Fruit fly (Drosophila melanogaster) whole organism, embryonic: ENCODE results near the gene wdb.

Experiments
- Abd-B ChIP-seq: fragments of 200-800 bp; sonication (Bioruptor generic); optimal IDR thresholded peaks from 2 replicates; lab custom pipeline; 2018; ENCODE audit warnings: missing biosample characterization, mild to moderate bottlenecking, missing genetic modification characterization, moderate library complexity
- Atf-2 ChIP-seq: fragments of 200-800 bp; sonication (Bioruptor generic); optimal IDR thresholded peaks from 2 replicates; lab custom pipeline; 2016; ENCODE audit warnings: missing biosample characterization, missing genetic modification characterization
- CG1024 ChIP-seq: fragments of 200-800 bp; sonication (Bioruptor generic); IDR thresholded peaks from 2 replicates; pipeline ENCODE4 v1.3.6; 2022; ENCODE audit warnings: missing biosample characterization, missing genetic modification characterization
- CG11696 ChIP-seq: fragments of 200-800 bp; sonication (Bioruptor generic); IDR thresholded peaks from 2 replicates; pipeline ENCODE4 v1.3.6; 2022; ENCODE audit warnings: missing biosample characterization, missing genetic modification characterization
- CG12391 ChIP-seq: fragments of 200-800 bp; sonication (Bioruptor generic); optimal IDR thresholded peaks from 3 replicates; lab custom pipeline; 2018; ENCODE audit warnings: missing biosample characterization, mild to moderate bottlenecking, missing genetic modification characterization, moderate library complexity
- CG13123 ChIP-seq: fragments of 200-800 bp; sonication (Bioruptor generic); optimal IDR thresholded peaks from 2 replicates; lab custom pipeline; 2016; ENCODE audit warnings: missing biosample characterization, missing genetic modification characterization
- CG13287 ChIP-seq: fragments of 200-800 bp; sonication (Bioruptor generic); IDR thresholded peaks from 2 replicates; pipeline ENCODE4 v1.3.6; 2022; ENCODE audit warnings: missing biosample characterization, missing genetic modification characterization; ENCODE audit not compliant: partially characterized antibody
- CG13296 ChIP-seq: fragments of 200-800 bp; sonication (Bioruptor generic); optimal IDR thresholded peaks from 3 replicates; lab custom pipeline; 2018; ENCODE audit warnings: missing biosample characterization, mild to moderate bottlenecking, missing genetic modification characterization
- CG13424 ChIP-seq: fragments of 200-800 bp; sonication (Bioruptor generic); optimal IDR thresholded peaks from 2 replicates; lab custom pipeline; 2019; ENCODE audit warnings: missing biosample characterization, mild to moderate bottlenecking, missing genetic modification characterization, moderate library complexity
- CG14050 ChIP-seq: fragments of 200-800 bp; sonication (Bioruptor generic); IDR thresholded peaks from 3 replicates; pipeline ENCODE4 v1.3.6; 2022; ENCODE audit warnings: missing biosample characterization, missing genetic modification characterization
- CG14965 ChIP-seq: fragments of 200-800 bp; sonication (Bioruptor generic); optimal IDR thresholded peaks from 2 replicates; lab custom pipeline; 2016; ENCODE audit warnings: missing biosample characterization, missing genetic modification characterization, borderline replicate concordance
- CG15601 ChIP-seq: fragments of 200-800 bp; sonication (Bioruptor generic); optimal IDR thresholded peaks from 3 replicates; lab custom pipeline; 2019; ENCODE audit warnings: missing biosample characterization, mild to moderate bottlenecking, missing genetic modification characterization, moderate library complexity
- CG16863 ChIP-seq: fragments of 200-800 bp; sonication (Bioruptor generic); optimal IDR thresholded peaks from 3 replicates; lab custom pipeline; 2016; ENCODE audit warnings: missing biosample characterization, missing genetic modification characterization
- CG17568 ChIP-seq: fragments of 200-800 bp; sonication (Bioruptor generic); optimal IDR thresholded peaks from 2 replicates; lab custom pipeline; 2018; ENCODE audit warnings: missing biosample characterization, mild to moderate bottlenecking, missing genetic modification characterization, moderate library complexity
- CG34376 ChIP-seq: fragments of 200-800 bp; sonication (Bioruptor generic); optimal IDR thresholded peaks from 2 replicates; lab custom pipeline; 2018; ENCODE audit warnings: missing biosample characterization, mild to moderate bottlenecking, missing genetic modification characterization
- CG3995 ChIP-seq: fragments of 200-800 bp; sonication (Bioruptor generic); optimal IDR thresholded peaks from 3 replicates; lab custom pipeline; 2016; ENCODE audit warnings: missing biosample characterization, missing genetic modification characterization
- CG6175 ChIP-seq: fragments of 200-800 bp; sonication (Bioruptor generic); IDR thresholded peaks from 3 replicates; pipeline ENCODE4 v1.3.6; 2022; ENCODE audit warnings: missing biosample characterization, missing genetic modification characterization
- CG8924 ChIP-seq: fragments of 200-800 bp; optimal IDR thresholded peaks from 3 replicates; lab custom pipeline; 2019; ENCODE audit warnings: missing biosample characterization, mild to moderate bottlenecking, missing genetic modification characterization, moderate library complexity
- Dbx ChIP-seq: fragments of 200-800 bp; sonication (Bioruptor generic); IDR thresholded peaks from 3 replicates; pipeline ENCODE4 v1.3.6; 2022; ENCODE audit warnings: missing biosample characterization, missing genetic modification characterization
- Dp ChIP-seq: fragments of 200-800 bp; sonication (Bioruptor generic); optimal IDR thresholded peaks from 2 replicates; lab custom pipeline; 2018; ENCODE audit warnings: missing biosample characterization, mild to moderate bottlenecking, missing genetic modification characterization, moderate library complexity
- ERR ChIP-seq: fragments of 200-800 bp; sonication (Bioruptor generic); optimal IDR thresholded peaks from 2 replicates; lab custom pipeline; 2016; ENCODE audit warnings: missing biosample characterization, missing genetic modification characterization
- Eip74EF ChIP-seq, 2 experiments: fragments of 200-800 bp in 1 of 2; fragments of >200 bp in 1 of 2; sonication (Bioruptor generic) in 1 of 2; optimal IDR thresholded peaks; 2 replicates each; lab custom pipeline; 2017 to 2019; ENCODE audit warnings: missing biosample characterization in 2 of 2, missing genetic modification characterization in 2 of 2, mild to moderate bottlenecking in 1 of 2, moderate library complexity in 1 of 2
- Elba2 ChIP-seq: fragments of 200-800 bp; sonication (Bioruptor generic); optimal IDR thresholded peaks from 3 replicates; lab custom pipeline; 2016; ENCODE audit warnings: missing biosample characterization, missing genetic modification characterization
- Hand ChIP-seq: fragments of 200-800 bp; sonication (Bioruptor generic); optimal IDR thresholded peaks from 2 replicates; lab custom pipeline; 2017; ENCODE audit warnings: mild to moderate bottlenecking, missing biosample characterization, missing genetic modification reagents, missing genetic modification characterization
- Hmr ChIP-seq: fragments of 200-800 bp; sonication (Bioruptor generic); optimal IDR thresholded peaks from 3 replicates; lab custom pipeline; 2017; ENCODE audit warnings: mild to moderate bottlenecking, missing biosample characterization, missing genetic modification reagents, missing genetic modification characterization
- Hmx ChIP-seq: fragments of 200-800 bp; sonication (Bioruptor generic); optimal IDR thresholded peaks from 2 replicates; lab custom pipeline; 2016; ENCODE audit warnings: missing biosample characterization, missing genetic modification characterization
- Hr78 ChIP-seq, 2 experiments: fragments of 200-800 bp in 1 of 2; fragments of >200 bp in 1 of 2; sonication (Bioruptor generic) in 1 of 2; optimal IDR thresholded peaks; 2 replicates each; lab custom pipeline; 2017 to 2019; ENCODE audit warnings: missing biosample characterization in 2 of 2, missing genetic modification characterization in 2 of 2, mild to moderate bottlenecking in 1 of 2, moderate library complexity in 1 of 2
- Usf ChIP-seq: fragments of 200-800 bp; sonication (Bioruptor generic); optimal IDR thresholded peaks from 2 replicates; lab custom pipeline; 2017; ENCODE audit warnings: missing genotype, missing biosample characterization, missing genetic modification characterization
- ab ChIP-seq: fragments of 200-800 bp; sonication (Bioruptor generic); optimal IDR thresholded peaks from 2 replicates; lab custom pipeline; 2016; ENCODE audit warnings: missing biosample characterization, missing genetic modification characterization
- ac ChIP-seq: fragments of 200-800 bp; sonication (Bioruptor generic); optimal IDR thresholded peaks from 3 replicates; lab custom pipeline; 2017; ENCODE audit warnings: missing biosample characterization, mild to moderate bottlenecking, missing genetic modification characterization
- ara ChIP-seq: fragments of 200-800 bp; sonication (Bioruptor generic); IDR thresholded peaks from 2 replicates; pipeline ENCODE4 v1.3.6; 2022; ENCODE audit warnings: missing biosample characterization, missing genetic modification characterization
- bsh ChIP-seq, 2 experiments: fragments of 200-800 bp; sonication (Bioruptor generic); optimal IDR thresholded peaks; 2 replicates each; lab custom pipeline; 2017 to 2018; ENCODE audit warnings: mild to moderate bottlenecking in 2 of 2, missing biosample characterization in 2 of 2, missing genetic modification characterization in 2 of 2, moderate library complexity in 1 of 2
- danr ChIP-seq: fragments of 200-800 bp; sonication (Bioruptor generic); IDR thresholded peaks from 2 replicates; pipeline ENCODE4 v1.3.6; 2022; ENCODE audit warnings: missing biosample characterization, missing genetic modification characterization
- esg ChIP-seq: fragments of 200-800 bp; sonication (Bioruptor generic); conservative IDR thresholded peaks from 2 replicates; pipeline ENCODE4 v1.3.6; 2022; ENCODE audit warnings: missing biosample characterization, missing genetic modification characterization
- fd96Cb ChIP-seq: fragments of 200-800 bp; sonication (Bioruptor generic); optimal IDR thresholded peaks from 2 replicates; lab custom pipeline; 2018; ENCODE audit warnings: missing biosample characterization, mild to moderate bottlenecking, missing genetic modification characterization, moderate library complexity
- fru ChIP-seq: fragments of >200 bp; optimal IDR thresholded peaks from 2 replicates; lab custom pipeline; 2017
- hb ChIP-seq: fragments of 200-800 bp; sonication (Bioruptor generic); IDR thresholded peaks from 3 replicates; pipeline ENCODE4 v1.3.6; 2022; ENCODE audit warnings: missing biosample characterization, missing genetic modification characterization; ENCODE audit not compliant: partially characterized antibody
- her ChIP-seq: fragments of 200-800 bp; sonication (Bioruptor generic); optimal IDR thresholded peaks from 2 replicates; lab custom pipeline; 2016; ENCODE audit warnings: missing biosample characterization, missing genetic modification characterization
- inv ChIP-seq: fragments of 200-800 bp; sonication (Bioruptor generic); IDR thresholded peaks from 2 replicates; pipeline ENCODE4 v1.3.6; 2022; ENCODE audit warnings: missing biosample characterization, missing genetic modification characterization; ENCODE audit not compliant: partially characterized antibody
- mld ChIP-seq: fragments of 200-800 bp; sonication (Bioruptor generic); IDR thresholded peaks from 3 replicates; pipeline ENCODE4 v1.3.6; 2022; ENCODE audit warnings: missing biosample characterization, missing genetic modification characterization; ENCODE audit not compliant: partially characterized antibody
- nmo ChIP-seq: fragments of 200-800 bp; sonication (Bioruptor generic); optimal IDR thresholded peaks from 2 replicates; lab custom pipeline; 2018; ENCODE audit warnings: missing biosample characterization, mild to moderate bottlenecking, missing genetic modification characterization, moderate library complexity
- pb ChIP-seq: fragments of 200-800 bp; sonication (Bioruptor generic); optimal IDR thresholded peaks from 3 replicates; lab custom pipeline; 2016; ENCODE audit warnings: missing biosample characterization, missing genetic modification characterization
- pita ChIP-seq: fragments of 200-800 bp; sonication (Bioruptor generic); optimal IDR thresholded peaks from 2 replicates; lab custom pipeline; 2017; ENCODE audit warnings: missing biosample characterization, mild to moderate bottlenecking, missing genetic modification characterization
- shn ChIP-seq: fragments of 200-800 bp; sonication (Bioruptor generic); optimal IDR thresholded peaks from 3 replicates; lab custom pipeline; 2016; ENCODE audit warnings: missing biosample characterization, missing genetic modification characterization
- sima ChIP-seq: fragments of 200-800 bp; sonication (Bioruptor generic); optimal IDR thresholded peaks from 2 replicates; lab custom pipeline; 2016; ENCODE audit warnings: missing biosample characterization, missing genetic modification characterization
- slou ChIP-seq: fragments of 200-800 bp; sonication (Bioruptor generic); optimal IDR thresholded peaks from 3 replicates; lab custom pipeline; 2016; ENCODE audit warnings: missing biosample characterization, missing genetic modification characterization
- tgo ChIP-seq: fragments of 200-800 bp; sonication (Bioruptor generic); IDR thresholded peaks from 3 replicates; pipeline ENCODE4 v1.3.6; 2022; ENCODE audit warnings: missing biosample characterization, missing genetic modification characterization
- unpg ChIP-seq: fragments of 200-800 bp; sonication (Bioruptor generic); optimal IDR thresholded peaks from 3 replicates; lab custom pipeline; 2018; ENCODE audit warnings: missing biosample characterization, mild to moderate bottlenecking, missing genetic modification characterization, moderate library complexity
- vvl ChIP-seq: fragments of 200-800 bp; sonication (Bioruptor generic); IDR thresholded peaks from 2 replicates; pipeline ENCODE4 v1.3.6; 2022; ENCODE audit warnings: missing biosample characterization, missing genetic modification characterization
- zf30C ChIP-seq: fragments of 200-800 bp; sonication (Bioruptor generic); optimal IDR thresholded peaks from 3 replicates; lab custom pipeline; 2018; ENCODE audit warnings: missing biosample characterization, mild to moderate bottlenecking, missing genetic modification characterization

Gene wdb

dm6 chr3R:27569706-27570105 is 12.3 kb downstream of the wdb start (continued):
- TF ChIP-seq fd96Cb (tag; lab: Kevin White, UChicago) (peak; percentile 82), CG13287 (GFP tag; lab: Robert Waterston, UW) (no peak), unpg (GFP tag; lab: Kevin White, UChicago) (peak; percentile 70), ara (GFP tag; lab: Robert Waterston, UW) (peak; percentile 81), Elba2 (GFP tag; lab: Kevin White, UChicago) (no peak), Atf-2 (GFP tag; lab: Kevin White, UChicago) (peak; percentile 66), CG13424 (peak; percentile 72), CG34376 (GFP tag; lab: Kevin White, UChicago) (peak; percentile 75), ac (GFP tag; lab: Kevin White, UChicago) (no peak), danr (GFP tag; lab: Robert Waterston, UW) (peak; percentile 88), Abd-B (no peak), Hr78 (GFP tag; optimal IDR thresholded peaks at IDR 0.05; lab: Kevin White, UChicago) (peak in 1 of 2 experiments; percentile 68), Dp (no peak), slou (GFP tag; lab: Kevin White, UChicago) (peak; percentile 73), ERR (GFP tag; lab: Kevin White, UChicago) (peak; percentile 88), CG13296 (GFP tag; lab: Kevin White, UChicago) (peak; percentile 92), hb (GFP tag; lab: Robert Waterston, UW) (no peak), pita (GFP tag; lab: Kevin White, UChicago) (no peak), inv (GFP tag; lab: Robert Waterston, UW) (no peak), CG14965 (peak; percentile 67), CG14050 (GFP tag; lab: Robert Waterston, UW) (peak; percentile 86), CG13123 (GFP tag; lab: Kevin White, UChicago) (peak; percentile 71), mld (GFP tag; lab: Robert Waterston, UW) (no peak), CG3995 (peak; percentile 71), CG17568 (peak; percentile 5), zf30C (no peak), tgo (GFP tag; lab: Robert Waterston, UW) (peak; percentile 90), CG16863 (peak; percentile 77), CG11696 (GFP tag; lab: Robert Waterston, UW) (peak; percentile 73), ab (GFP tag; lab: Kevin White, UChicago) (no peak), CG6175 (GFP tag; lab: Robert Waterston, UW) (peak; percentile 76; the same call in 2 of the 3 replicates), bsh (GFP tag; optimal IDR thresholded peaks at IDR 0.05; lab: Kevin White, UChicago) (peak; percentile 41 to 57), CG8924 (tag; lab: Kevin White, UChicago) (peak; percentile 86), Hand (peak; percentile 57), vvl (GFP tag; lab: Robert Waterston, UW) (peak; percentile 95), fru (lab: Kevin White, UChicago) (no peak), nmo (GFP tag; lab: Kevin White, UChicago) (peak; percentile 88), Usf (GFP tag; lab: Kevin White, UChicago) (no peak), Eip74EF (GFP tag; optimal IDR thresholded peaks at IDR 0.05; lab: Kevin White, UChicago) (peak in 1 of 2 experiments; percentile 83), sima (GFP tag; lab: Kevin White, UChicago) (peak; percentile 63), CG1024 (GFP tag; lab: Robert Waterston, UW) (peak; percentile 67), pb (GFP tag; lab: Kevin White, UChicago) (peak; percentile 90), esg (GFP tag; lab: Robert Waterston, UW) (peak; percentile 91), shn (peak; percentile 68), CG12391 (tag; lab: Kevin White, UChicago) (peak; percentile 77), Hmx (GFP tag; lab: Kevin White, UChicago) (peak; percentile 60), Hmr (GFP tag; lab: Kevin White, UChicago) (peak; percentile 81), CG15601 (no peak), her (peak; percentile 69), Dbx (GFP tag; lab: Robert Waterston, UW) (peak; percentile 91)
